Fruit fly (Drosophila melanogaster): ENCODE results near the gene Ranbp21.

Ranbp21 gene

DNA sequence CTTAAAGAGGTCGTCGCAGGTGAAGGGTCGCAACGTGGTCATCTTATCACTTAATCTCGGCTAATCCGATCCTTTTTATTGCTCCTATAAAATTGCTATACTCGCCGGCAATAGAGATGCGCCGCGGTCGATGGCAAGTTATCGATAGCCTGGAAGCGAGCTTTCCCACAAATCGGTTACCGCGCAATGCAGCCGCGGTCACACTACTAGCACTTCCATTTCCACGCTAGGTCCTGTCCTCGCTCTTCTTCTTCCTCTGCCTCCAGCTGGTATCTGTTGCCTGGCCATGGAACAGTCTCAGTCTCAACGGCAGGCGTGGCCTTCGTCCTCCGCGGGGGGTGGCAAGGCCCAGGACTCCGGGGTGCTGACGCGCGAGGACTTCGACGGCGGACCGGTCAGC, 29.1 kb downstream of the Ranbp21 start, which contains the start of the genes Naa20A and MKP-4 (continued):
- TF ChIP-seq CG13287 (GFP tag; IDR thresholded peaks at IDR 0.05; ENCODE audit: partially characterized antibody) (peak; percentile 82), sob (GFP tag; IDR thresholded peaks at IDR 0.05) (0 out of 2 replicates have a peak, but pooled peaks have one; percentile 14), HLH54F (GFP tag; optimal IDR thresholded peaks at IDR 0.05) (no peak), ara (GFP tag; IDR thresholded peaks at IDR 0.05) (no peak), Doc3 (GFP tag; IDR thresholded peaks at IDR 0.05; ENCODE audit: partially characterized antibody) (peak; percentile 58; the same call in 1 of the 3 replicates), CG6683 (GFP tag; optimal IDR thresholded peaks at IDR 0.05) (no peak), Med (GFP tag) (peak; percentile 87), CG17186 (GFP tag; optimal IDR thresholded peaks at IDR 0.05) (peak; percentile 75), chm (GFP tag; IDR thresholded peaks at IDR 0.05) (peak; percentile 37; the same call in 1 of the 2 replicates), hbn (GFP tag; IDR thresholded peaks at IDR 0.05; ENCODE audit: partially characterized antibody) (peak; percentile 67), CG1602 (GFP tag; optimal IDR thresholded peaks at IDR 0.05) (no peak), CG7271 (tag; optimal IDR thresholded peaks at IDR 0.05) (no peak), HLH3B (GFP tag; IDR thresholded peaks at IDR 0.05) (no peak), eyg (GFP tag; optimal IDR thresholded peaks at IDR 0.05) (no peak), phol (tag; optimal IDR thresholded peaks at IDR 0.05) (peak; percentile 12), CG30403 (GFP tag; optimal IDR thresholded peaks at IDR 0.05) (no peak), CG7987 (GFP tag; optimal IDR thresholded peaks at IDR 0.05) (no peak), CG42726 (GFP tag; IDR thresholded peaks at IDR 0.05; ENCODE audit: partially characterized antibody) (peak; percentile 46; the same call in 1 of the 2 replicates), jigr1 (GFP tag; IDR thresholded peaks at IDR 0.05) (no peak), knrl (GFP tag; IDR thresholded peaks at IDR 0.05; ENCODE audit: partially characterized antibody) (peak; percentile 68), amos (GFP tag; IDR thresholded peaks at IDR 0.05; ENCODE audit: partially characterized antibody) (peak; percentile 81), CG6654 (GFP tag; optimal IDR thresholded peaks at IDR 0.05) (no peak), CG9932 (GFP tag; IDR thresholded peaks at IDR 0.05) (peak; percentile 35; the same call in 1 of the 2 replicates), gem (tag; optimal IDR thresholded peaks at IDR 0.05) (no peak), ftz-f1 (GFP tag; optimal IDR thresholded peaks at IDR 0.05) (peak; percentile 68), CoRest (tag; optimal IDR thresholded peaks at IDR 0.05) (no peak), CG12155 (GFP tag; optimal IDR thresholded peaks at IDR 0.05) (no peak), ATbp (GFP tag; optimal IDR thresholded peaks at IDR 0.05) (no peak), CG12104 (GFP tag; optimal IDR thresholded peaks at IDR 0.05) (no peak), CG6791 (GFP tag; IDR thresholded peaks at IDR 0.05; ENCODE audit: partially characterized antibody) (peak; percentile 68), ewg (GFP tag; optimal IDR thresholded peaks at IDR 0.05) (peak; percentile 7), pfk (GFP tag; optimal IDR thresholded peaks at IDR 0.05) (peak; percentile 23), BEAF-32 (GFP tag; optimal IDR thresholded peaks at IDR 0.05) (peak; percentile 76), Adf1 (GFP tag; IDR thresholded peaks at IDR 0.05) (no peak), luna (GFP tag; optimal IDR thresholded peaks at IDR 0.05) (no peak), CG7357 (GFP tag; IDR thresholded peaks at IDR 0.05) (no peak), da (GFP tag; optimal IDR thresholded peaks at IDR 0.05) (no peak), vnd (GFP tag; IDR thresholded peaks at IDR 0.05; ENCODE audit: partially characterized antibody) (peak; percentile 56), bbx (GFP tag; IDR thresholded peaks at IDR 0.05; ENCODE audit: partially characterized antibody) (peak; percentile 76), CG33557 (GFP tag; optimal IDR thresholded peaks at IDR 0.05) (no peak), HLH4C (GFP tag; IDR thresholded peaks at IDR 0.05; ENCODE audit: partially characterized antibody) (peak; percentile 73), aop (GFP tag; IDR thresholded peaks at IDR 0.05) (no peak), cg (GFP tag; optimal IDR thresholded peaks at IDR 0.05) (no peak), CG33213 (GFP tag; optimal IDR thresholded peaks at IDR 0.05) (no peak), pros (GFP tag; optimal IDR thresholded peaks at IDR 0.05) (no peak), CG17359 (tag; optimal IDR thresholded peaks at IDR 0.05) (no peak), row (GFP tag; IDR thresholded peaks at IDR 0.05) (peak; percentile 28; the same call in 1 of the 3 replicates), CG13123 (GFP tag; optimal IDR thresholded peaks at IDR 0.05) (no peak), CG30431 (GFP tag; optimal IDR thresholded peaks at IDR 0.05) (no peak), Fer1 (GFP tag; optimal IDR thresholded peaks at IDR 0.05) (peak; percentile 5)

Measured in whole organism, embryonic.